Worm (Caenorhabditis elegans): ENCODE data around the gene C06E4.6.

C06E4.6 gene

ce11 chrIV:7219398-7220087, 38.6 kb downstream of the C06E4.6 start, which contains the start of the genes glb-23 and R13A1.1:
TSS of gene glb-23 (minus strand) at chrIV:7219498.
TSS of gene R13A1.1 (plus strand) at chrIV:7220037.
- TF ChIP-seq D1046.2 (GFP tag; IDR thresholded peaks at IDR 0.05) (no peak), daf-8 (GFP tag; IDR thresholded peaks at IDR 0.05) (no peak), mep-1 (tag; optimal IDR thresholded peaks at IDR 0.05) (no peak), jun-1 (tag; optimal IDR thresholded peaks at IDR 0.05) (no peak), lin-1 (GFP tag; IDR thresholded peaks at IDR 0.05) (no peak), unc-130 (GFP tag; optimal IDR thresholded peaks at IDR 0.05) (no peak), nhr-48 (tag; optimal IDR thresholded peaks at IDR 0.05) (no peak), arid-1 (GFP tag; conservative IDR thresholded peaks at IDR 0.05) (no peak), mdt-29 (GFP tag; IDR thresholded peaks at IDR 0.05) (no peak), R02D3.7 (tag; optimal IDR thresholded peaks at IDR 0.05) (no peak), hmg-1.1 (GFP tag; IDR thresholded peaks at IDR 0.05) (no peak), ctbp-1 (GFP tag; IDR thresholded peaks at IDR 0.05) (no peak), dve-1 (tag; optimal IDR thresholded peaks at IDR 0.05; ENCODE audit: insufficient read depth) (no peak), fos-1 (tag; optimal IDR thresholded peaks at IDR 0.05) (no peak), spr-1 (tag; optimal IDR thresholded peaks at IDR 0.05) (no peak), dmd-8 (GFP tag; IDR thresholded peaks at IDR 0.05) (no peak), gei-8 (GFP tag; optimal IDR thresholded peaks at IDR 0.05) (no peak), daf-12 (tag; optimal IDR thresholded peaks at IDR 0.05) (no peak), tag-97 (GFP tag; IDR thresholded peaks at IDR 0.05) (no peak), lin-39 (tag; optimal IDR thresholded peaks at IDR 0.05) (no peak)

- TF ChIP-seq zag-1 (tag; optimal IDR thresholded peaks at IDR 0.05) (no peak), mdl-1 (tag; optimal IDR thresholded peaks at IDR 0.05) (no peak), nhr-111 (GFP tag; optimal IDR thresholded peaks at IDR 0.05) (no peak), mep-1 (tag; optimal IDR thresholded peaks at IDR 0.05) (no peak), unc-62 (GFP tag; optimal IDR thresholded peaks at IDR 0.05 in 1 of 2) (peak in 1 of 2 experiments; percentile 89), unc-62 (tag; optimal IDR thresholded peaks at IDR 0.05) (no peak), Y5F2A.4 (GFP tag; optimal IDR thresholded peaks at IDR 0.05) (no peak), lim-7 (GFP tag; IDR thresholded peaks at IDR 0.05) (no peak), spr-1 (tag; optimal IDR thresholded peaks at IDR 0.05) (no peak), aha-1 (tag) (peak; percentile 74)
Observed at ce11 chrIV:7216210-7216609, 41.9 kb downstream of the C06E4.6 start.

- peak; percentile 58 for TF ChIP-seq pqm-1 (tag; optimal IDR thresholded peaks at IDR 0.05)
- TF ChIP-seq sdz-12 (GFP tag; optimal IDR thresholded peaks at IDR 0.05) = no peak
- no peak for TF ChIP-seq daf-16 (GFP tag; optimal IDR thresholded peaks at IDR 0.05)
- TF ChIP-seq daf-16 (tag; optimal IDR thresholded peaks at IDR 0.05) = peak; percentile 50
Observed at ce11 chrIV:7212769-7213168, 45.3 kb downstream of the C06E4.6 start.

- TF ChIP-seq egl-43 (GFP tag; IDR thresholded peaks at IDR 0.05) (no peak), ama-1 (optimal IDR thresholded peaks at IDR 0.05) (no peak), nhr-28 (tag; optimal IDR thresholded peaks at IDR 0.05) (no peak), tag-97 (GFP tag; IDR thresholded peaks at IDR 0.05) (no peak), daf-8 (GFP tag; IDR thresholded peaks at IDR 0.05) (no peak), zip-11 (GFP tag; IDR thresholded peaks at IDR 0.05) (no peak), unc-62 (GFP tag; optimal IDR thresholded peaks at IDR 0.05 in 1 of 2) (peak in 1 of 2 experiments; percentile 54), unc-62 (tag; optimal IDR thresholded peaks at IDR 0.05) (no peak), pha-4 (GFP tag; IDR thresholded peaks at IDR 0.05) (no peak), pha-4 (tag; optimal IDR thresholded peaks at IDR 0.05) (no peak)
Observed at ce11 chrIV:7211313-7211712, 46.8 kb downstream of the C06E4.6 start.

Measured in whole organism, L4 larva.